Worm (Caenorhabditis elegans) whole organism, dauer: ENCODE data around the gene K02E7.11.

Experiments
- unc-62 ChIP-seq: sonication (generic microtip); optimal IDR thresholded peaks from 2 replicates; lab custom pipeline; 2017; ENCODE audit warnings: missing biosample characterization, missing genetic modification reagents, missing genetic modification characterization

The K02E7.11 gene

DNA sequence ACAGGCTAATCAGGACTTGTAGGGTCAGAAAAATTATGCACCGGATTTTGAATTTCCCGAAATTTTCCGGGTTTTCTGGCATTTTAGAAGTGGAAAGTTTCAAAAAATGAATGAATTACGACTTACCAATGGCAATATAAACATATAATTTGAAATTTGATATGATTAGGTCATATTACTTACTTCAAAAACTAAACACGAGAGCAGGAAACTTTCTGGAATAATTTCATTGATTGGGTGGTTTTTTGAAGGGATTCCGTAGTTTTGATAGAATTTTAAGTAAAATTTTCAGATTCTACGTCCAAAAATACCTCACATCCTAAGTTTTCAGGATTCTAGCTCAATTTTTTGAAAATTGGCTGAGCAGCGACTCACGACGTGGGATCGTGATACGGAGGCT, at the start of gene K02E7.11:
K02E7.11 (minus strand) TSS at position 101 of the 400 bp plus-strand sequence.
- no peak for TF ChIP-seq unc-62 (GFP tag; lab: Kevin White, UChicago)

DNA sequence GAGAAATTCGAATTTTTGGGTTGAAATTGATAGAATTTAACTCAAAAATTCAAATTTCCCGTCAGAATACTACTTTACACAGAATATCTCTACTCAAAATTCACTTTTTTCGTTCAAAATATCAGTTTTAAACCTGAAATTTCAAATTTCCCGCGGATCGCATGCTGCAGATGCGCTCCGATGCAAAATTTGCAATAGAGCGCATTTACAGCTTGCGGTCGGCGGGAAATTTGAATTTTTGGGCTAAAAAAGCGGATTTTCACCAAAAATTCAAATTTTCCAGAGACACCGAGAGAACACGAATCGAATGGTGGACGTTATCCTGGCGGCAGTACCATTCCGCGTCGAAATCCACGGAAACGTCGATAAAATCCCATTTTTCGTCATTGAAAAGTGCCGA, 49.4 kb upstream of the K02E7.11 start:
- no peak for TF ChIP-seq unc-62 (GFP tag; lab: Kevin White, UChicago)

ce11 chrII:1123208-1123607, 47.9 kb upstream of the K02E7.11 start, which contains the start of the genes sut-1 and eri-3:
TSS of gene sut-1 (minus strand) at chrII:1123265.
TSS of gene eri-3 (plus strand) at chrII:1123534.
- TF ChIP-seq unc-62 (GFP tag; lab: Kevin White, UChicago): no peak

DNA sequence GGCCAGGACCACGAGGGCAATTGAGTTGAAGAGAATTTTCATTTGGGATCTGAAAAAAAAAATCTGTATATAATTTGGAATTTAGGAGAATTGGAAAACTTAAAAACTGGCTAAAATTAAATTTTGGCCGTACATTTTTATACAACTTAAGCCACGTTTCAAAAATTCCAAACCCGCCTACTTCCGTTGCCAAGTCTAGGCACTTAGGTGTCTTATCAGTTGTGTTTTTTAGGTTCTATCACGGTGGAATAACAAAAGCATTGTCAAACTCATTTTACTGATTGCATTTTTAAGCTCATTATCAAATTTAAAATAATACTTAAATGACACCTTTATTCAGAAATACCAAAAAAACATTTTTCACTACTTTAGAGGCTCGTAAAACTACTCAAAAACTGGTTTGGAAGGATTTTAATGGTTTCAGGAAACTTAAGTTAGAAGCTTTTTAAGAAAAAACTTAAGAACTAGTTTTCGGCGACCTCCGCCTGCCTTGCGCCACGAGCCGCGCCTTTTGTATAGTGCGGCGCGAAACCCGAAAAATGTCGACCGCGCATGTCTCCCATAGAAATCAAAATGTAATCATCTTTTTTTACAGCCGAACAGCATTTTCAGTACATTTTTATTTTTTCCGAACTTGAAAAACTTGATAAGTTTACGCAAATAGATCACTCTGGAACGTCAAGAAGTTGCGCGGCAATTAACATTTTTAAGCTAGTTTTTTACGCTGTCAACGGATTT, 42.8 kb upstream of the K02E7.11 start, which contains the start of gene lips-13:
lips-13 (minus strand) TSS at position 51 of the 738 bp plus-strand sequence.
- TF ChIP-seq unc-62 (GFP tag; lab: Kevin White, UChicago): no peak

DNA sequence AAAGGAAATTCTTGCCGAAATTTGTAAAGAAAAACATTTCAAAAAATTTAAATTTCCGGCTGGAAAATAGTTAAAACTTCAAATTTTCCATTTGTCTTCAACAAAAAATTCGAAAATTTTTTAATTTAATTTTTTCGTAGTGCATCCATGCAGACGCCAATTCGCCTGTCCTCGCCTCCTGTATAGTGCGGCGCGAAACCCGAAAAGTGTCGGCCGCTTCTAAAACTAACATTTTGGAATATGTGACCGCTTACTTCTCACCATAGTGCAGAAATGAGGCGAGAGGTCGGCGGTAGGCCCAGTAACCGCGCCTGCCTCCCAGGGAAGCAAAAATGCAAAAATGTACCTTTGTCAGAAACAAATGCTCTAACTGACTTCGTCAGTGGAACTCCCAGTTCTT, 41.2 kb upstream of the K02E7.11 start:
- no peak for TF ChIP-seq unc-62 (GFP tag; lab: Kevin White, UChicago)

DNA sequence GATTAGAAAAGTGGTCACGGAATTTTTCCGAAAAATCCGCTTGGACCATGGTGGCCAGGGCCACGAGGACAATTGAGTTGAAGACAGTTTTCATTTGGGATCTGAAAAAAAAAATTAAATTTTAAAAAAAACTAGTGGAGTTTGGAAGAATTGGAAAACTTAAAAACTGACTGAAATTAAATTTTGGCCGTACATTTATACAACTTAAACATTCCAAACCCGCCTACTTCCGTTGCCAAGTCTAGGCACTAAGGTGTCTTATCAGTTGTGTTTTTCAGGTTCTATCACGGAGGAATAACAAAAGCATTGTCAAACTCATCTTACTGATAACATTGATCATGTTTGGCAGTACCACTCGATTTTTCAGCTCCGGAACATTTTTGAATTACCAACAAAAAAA, 38.8 kb upstream of the K02E7.11 start, which contains the start of gene lips-12:
lips-12 (minus strand) TSS at position 101 of the 400 bp plus-strand sequence.
- no peak for TF ChIP-seq unc-62 (GFP tag; lab: Kevin White, UChicago)

- TF ChIP-seq unc-62 (GFP tag; lab: Kevin White, UChicago): no peak
These were observed 35.6 kb upstream of the K02E7.11 start, which contains the start of gene lips-11 for ce11 chrII:1110901-1111300. TSS of gene lips-11 (minus strand) at chrII:1111001.

DNA sequence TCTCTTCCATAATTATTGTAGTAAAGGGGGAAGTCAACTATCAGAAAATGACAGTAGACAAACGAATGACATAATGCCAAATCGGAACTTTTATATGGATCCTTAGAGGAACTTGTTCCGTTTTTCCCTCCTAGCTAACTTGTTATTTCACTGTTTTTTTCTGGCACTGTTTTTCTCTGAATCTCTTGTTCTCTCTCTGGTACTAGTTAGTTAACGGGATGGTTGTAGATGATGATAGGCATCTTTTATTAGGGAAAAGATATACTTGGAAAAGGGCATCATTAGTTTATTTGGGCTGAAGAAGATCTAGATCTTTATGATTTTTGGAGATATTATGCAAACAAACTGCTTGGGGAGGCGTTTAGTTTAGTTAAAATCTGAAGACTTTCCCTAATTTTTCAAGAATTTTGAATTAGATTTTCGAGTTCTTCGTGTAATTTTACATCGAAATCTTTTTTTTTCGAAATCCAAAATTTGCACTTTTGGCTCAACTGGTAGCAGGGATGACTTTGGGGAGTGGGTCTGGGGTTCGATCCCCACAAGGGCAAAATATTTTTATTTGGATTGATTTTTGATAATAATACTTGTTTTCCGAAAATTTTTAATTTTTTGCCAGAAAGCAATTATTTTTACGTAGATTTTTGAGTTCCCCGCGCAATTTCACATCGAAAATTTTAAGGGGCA, 31.7 kb upstream of the K02E7.11 start, which contains the start of gene col-40:
col-40 (minus strand) TSS at position 51 of the 684 bp plus-strand sequence.
- no peak for TF ChIP-seq unc-62 (GFP tag; lab: Kevin White, UChicago)

DNA sequence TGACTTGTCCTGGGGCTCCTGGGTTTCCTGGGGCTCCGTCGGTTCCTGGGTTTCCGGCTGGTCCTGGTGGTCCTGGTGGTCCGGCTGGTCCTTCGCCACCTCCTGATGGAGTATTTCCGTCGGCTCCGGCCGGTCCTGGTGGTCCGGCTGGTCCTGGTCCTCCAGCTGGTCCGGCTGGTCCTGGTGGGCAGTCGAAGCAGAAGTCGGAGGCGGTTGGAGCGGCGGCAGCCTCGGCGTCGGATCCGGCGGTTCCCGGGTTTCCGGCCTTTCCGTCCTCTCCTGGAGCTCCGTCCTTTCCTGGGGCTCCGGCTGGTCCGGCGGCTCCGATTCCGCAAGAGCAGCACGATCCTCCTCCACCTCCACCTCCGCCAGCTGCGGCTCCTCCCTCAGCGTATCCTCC, 30.0 kb upstream of the K02E7.11 start:
- no peak for TF ChIP-seq unc-62 (GFP tag; lab: Kevin White, UChicago)

ce11 chrII:1104409-1104808, 29.1 kb upstream of the K02E7.11 start, which contains the start of gene T13B5.9:
TSS of gene T13B5.9 (minus strand) at chrII:1104509.
- no peak for TF ChIP-seq unc-62 (GFP tag; lab: Kevin White, UChicago)

ce11 chrII:1103484-1104100, 28.3 kb upstream of the K02E7.11 start:
- no peak for TF ChIP-seq unc-62 (GFP tag; lab: Kevin White, UChicago)

- no peak for TF ChIP-seq unc-62 (GFP tag; lab: Kevin White, UChicago)
These were observed 26.9 kb upstream of the K02E7.11 start for ce11 chrII:1102209-1102608.

- no peak for TF ChIP-seq unc-62 (GFP tag; lab: Kevin White, UChicago)
These were observed 26.1 kb upstream of the K02E7.11 start for ce11 chrII:1101413-1101812.

- TF ChIP-seq unc-62 (GFP tag; lab: Kevin White, UChicago): no peak
These were observed 25.4 kb upstream of the K02E7.11 start, which contains the start of gene pho-14 for ce11 chrII:1100719-1101118. TSS of gene pho-14 (minus strand) at chrII:1100819.

ce11 chrII:1091706-1092105, 16.4 kb upstream of the K02E7.11 start, which contains the start of gene snf-3:
TSS of gene snf-3 (plus strand) at chrII:1092006.
- TF ChIP-seq unc-62 (GFP tag; lab: Kevin White, UChicago): no peak

- TF ChIP-seq unc-62 (GFP tag; lab: Kevin White, UChicago): no peak
These were observed 15.4 kb upstream of the K02E7.11 start for ce11 chrII:1090743-1091142.
